Fruit fly (Drosophila melanogaster) whole organism, embryonic: Measurements from ENCODE around the gene SCCRO4.

Experiments used
- CG10366 ChIP-seq: fragments of 200-800 bp; sonication (Bioruptor generic); IDR thresholded peaks from 2 replicates; pipeline ENCODE4 v1.3.6; 2022; ENCODE audit warnings: missing biosample characterization, missing genetic modification characterization
- CG10431 ChIP-seq: fragments of 200-800 bp; sonication (Bioruptor generic); optimal IDR thresholded peaks from 3 replicates; lab custom pipeline; 2018; ENCODE audit warnings: missing biosample characterization, mild to moderate bottlenecking, missing genetic modification characterization
- CG11085 ChIP-seq: fragments of 200-800 bp; sonication (Bioruptor generic); IDR thresholded peaks from 2 replicates; pipeline ENCODE4 v1.3.6; 2022; ENCODE audit warnings: missing biosample characterization, missing genetic modification characterization
- CG11093 ChIP-seq: fragments of 200-800 bp; sonication (Bioruptor generic); IDR thresholded peaks from 3 replicates; pipeline ENCODE4 v1.3.6; 2022; ENCODE audit warnings: missing biosample characterization, missing genetic modification characterization
- CG11456 ChIP-seq: fragments of 200-800 bp; sonication (Bioruptor generic); IDR thresholded peaks from 3 replicates; pipeline ENCODE4 v1.3.6; 2022; ENCODE audit warnings: missing biosample characterization, missing genetic modification characterization
- CG12071 ChIP-seq: fragments of 200-800 bp; sonication (Bioruptor generic); optimal IDR thresholded peaks from 3 replicates; lab custom pipeline; 2018; ENCODE audit warnings: missing biosample characterization, mild to moderate bottlenecking, missing genetic modification characterization
- CG12104 ChIP-seq: fragments of 200-800 bp; sonication (Bioruptor generic); optimal IDR thresholded peaks from 3 replicates; lab custom pipeline; 2016; ENCODE audit warnings: missing biosample characterization, missing genetic modification characterization
- CG12236 ChIP-seq: fragments of 200-800 bp; sonication (Bioruptor generic); optimal IDR thresholded peaks from 2 replicates; lab custom pipeline; 2016; ENCODE audit warnings: missing biosample characterization, missing genetic modification characterization
- CG12744 ChIP-seq: fragments of 200-800 bp; sonication (Bioruptor generic); optimal IDR thresholded peaks from 2 replicates; lab custom pipeline; 2016; ENCODE audit warnings: missing biosample characterization, missing genetic modification characterization
- CG13296 ChIP-seq: fragments of 200-800 bp; sonication (Bioruptor generic); optimal IDR thresholded peaks from 3 replicates; lab custom pipeline; 2018; ENCODE audit warnings: missing biosample characterization, mild to moderate bottlenecking, missing genetic modification characterization
- CG14710 ChIP-seq: fragments of 200-800 bp; sonication (Bioruptor generic); optimal IDR thresholded peaks from 3 replicates; lab custom pipeline; 2019; ENCODE audit warnings: missing biosample characterization, mild to moderate bottlenecking, missing genetic modification characterization, moderate library complexity
- CG15514 ChIP-seq: fragments of 200-800 bp; sonication (Bioruptor generic); optimal IDR thresholded peaks from 3 replicates; lab custom pipeline; 2017; ENCODE audit warnings: missing biosample characterization, missing genetic modification characterization, mild to moderate bottlenecking, moderate library complexity, missing genetic modification reagents
- CG17385 ChIP-seq: fragments of 200-800 bp; sonication (Bioruptor generic); optimal IDR thresholded peaks from 3 replicates; lab custom pipeline; 2018; ENCODE audit warnings: missing biosample characterization, mild to moderate bottlenecking, missing genetic modification characterization
- CG18764 ChIP-seq: fragments of 200-800 bp; sonication (Bioruptor generic); optimal IDR thresholded peaks from 3 replicates; lab custom pipeline; 2016; ENCODE audit warnings: missing biosample characterization, missing genetic modification characterization
- CG2116 ChIP-seq: fragments of 200-800 bp; sonication (Bioruptor generic); optimal IDR thresholded peaks from 3 replicates; lab custom pipeline; 2018; ENCODE audit warnings: missing biosample characterization, mild to moderate bottlenecking, missing genetic modification characterization
- CG3065 ChIP-seq: fragments of 200-800 bp; sonication (Bioruptor generic); optimal IDR thresholded peaks from 2 replicates; lab custom pipeline; 2016; ENCODE audit warnings: missing biosample characterization, missing genetic modification characterization
- CG4730 ChIP-seq: fragments of 200-800 bp; sonication (Bioruptor generic); IDR thresholded peaks from 2 replicates; pipeline ENCODE4 v1.3.6; 2022; ENCODE audit warnings: missing biosample characterization, missing genetic modification characterization
- CG4820 ChIP-seq: fragments of 200-800 bp; sonication (Bioruptor generic); optimal IDR thresholded peaks from 3 replicates; lab custom pipeline; 2016; ENCODE audit warnings: missing biosample characterization, missing genetic modification characterization
- CG4854 ChIP-seq: fragments of 200-800 bp; sonication (Bioruptor generic); optimal IDR thresholded peaks from 2 replicates; lab custom pipeline; 2016; ENCODE audit warnings: missing biosample characterization, missing genetic modification characterization, inconsistent platforms
- CG7928 ChIP-seq: fragments of 200-800 bp; sonication (Bioruptor generic); optimal IDR thresholded peaks from 2 replicates; lab custom pipeline; 2017; ENCODE audit warnings: missing biosample characterization, mild to moderate bottlenecking, missing genetic modification characterization
- CG8765 ChIP-seq: fragments of 200-800 bp; sonication (Bioruptor generic); IDR thresholded peaks from 2 replicates; pipeline ENCODE4 v1.3.6; 2022; ENCODE audit warnings: missing biosample characterization, missing genetic modification characterization
- CG9797 ChIP-seq: fragments of 200-800 bp; sonication (Bioruptor generic); optimal IDR thresholded peaks from 3 replicates; lab custom pipeline; 2018; ENCODE audit warnings: missing biosample characterization, mild to moderate bottlenecking, missing genetic modification characterization
- Dref ChIP-seq: fragments of 200-800 bp; sonication (Bioruptor generic); IDR thresholded peaks from 2 replicates; pipeline ENCODE4 v1.3.6; 2022; ENCODE audit warnings: missing biosample characterization, missing genetic modification characterization
- E2f1 ChIP-seq: fragments of 200-800 bp; sonication (Bioruptor generic); IDR thresholded peaks from 2 replicates; pipeline ENCODE4 v1.3.6; 2022; ENCODE audit warnings: missing biosample characterization, missing genetic modification characterization
- Eip74EF ChIP-seq, 2 experiments: fragments of 200-800 bp in 1 of 2; fragments of >200 bp in 1 of 2; sonication (Bioruptor generic) in 1 of 2; optimal IDR thresholded peaks; 2 replicates each; lab custom pipeline; 2017 to 2019; ENCODE audit warnings: missing biosample characterization in 2 of 2, missing genetic modification characterization in 2 of 2, mild to moderate bottlenecking in 1 of 2, moderate library complexity in 1 of 2
- Fer1 ChIP-seq: fragments of 200-800 bp; sonication (Bioruptor generic); optimal IDR thresholded peaks from 2 replicates; lab custom pipeline; 2017; ENCODE audit warnings: missing biosample characterization, mild to moderate bottlenecking, missing genetic modification characterization
- HLH54F ChIP-seq: fragments of 200-800 bp; sonication (Bioruptor generic); optimal IDR thresholded peaks from 3 replicates; lab custom pipeline; 2016; ENCODE audit warnings: missing biosample characterization, missing genetic modification characterization
- HmgZ ChIP-seq: fragments of 200-800 bp; sonication (Bioruptor generic); optimal IDR thresholded peaks from 2 replicates; lab custom pipeline; 2018; ENCODE audit warnings: missing biosample characterization, mild to moderate bottlenecking, missing genetic modification characterization
- Hr78 ChIP-seq, 2 experiments: fragments of 200-800 bp in 1 of 2; fragments of >200 bp in 1 of 2; sonication (Bioruptor generic) in 1 of 2; optimal IDR thresholded peaks; 2 replicates each; lab custom pipeline; 2017 to 2019; ENCODE audit warnings: missing biosample characterization in 2 of 2, missing genetic modification characterization in 2 of 2, mild to moderate bottlenecking in 1 of 2, moderate library complexity in 1 of 2
- Hsf ChIP-seq: fragments of 200-800 bp; sonication (Bioruptor generic); optimal IDR thresholded peaks from 3 replicates; lab custom pipeline; 2016; ENCODE audit warnings: missing biosample characterization, missing genetic modification characterization
- Lim3 ChIP-seq: fragments of 200-800 bp; sonication (Bioruptor generic); IDR thresholded peaks from 2 replicates; pipeline ENCODE4 v1.3.6; 2022; ENCODE audit warnings: missing biosample characterization, missing genetic modification characterization
- Pdp1 ChIP-seq, 2 experiments: fragments of 200-800 bp; sonication (Bioruptor generic); optimal IDR thresholded peaks; 3 replicates each; lab custom pipeline; 2016; ENCODE audit warnings: missing biosample characterization in 2 of 2, missing genetic modification characterization in 2 of 2, mild to moderate bottlenecking in 1 of 2, moderate library complexity in 1 of 2
- Poxn ChIP-seq: fragments of 200-800 bp; sonication (Bioruptor generic); IDR thresholded peaks from 2 replicates; pipeline ENCODE4 v1.3.6; 2022; ENCODE audit warnings: missing biosample characterization, missing genetic modification characterization
- Ptx1 ChIP-seq: fragments of 200-800 bp; sonication (Bioruptor generic); IDR thresholded peaks from 2 replicates; pipeline ENCODE4 v1.3.6; 2022; ENCODE audit warnings: missing biosample characterization, missing genetic modification characterization
- btn ChIP-seq: fragments of 200-800 bp; sonication (Bioruptor generic); optimal IDR thresholded peaks from 2 replicates; lab custom pipeline; 2016; ENCODE audit warnings: missing biosample characterization, missing genetic modification characterization
- cad ChIP-seq: fragments of >200 bp; optimal IDR thresholded peaks from 2 replicates; lab custom pipeline; 2017; ENCODE audit warnings: missing biosample characterization, missing genetic modification characterization
- gem ChIP-seq: fragments of 200-800 bp; sonication (Bioruptor generic); optimal IDR thresholded peaks from 2 replicates; lab custom pipeline; 2019; ENCODE audit warnings: missing biosample characterization, mild to moderate bottlenecking, missing genetic modification characterization, moderate library complexity
- lbe ChIP-seq: fragments of 200-800 bp; sonication (Bioruptor generic); optimal IDR thresholded peaks from 2 replicates; lab custom pipeline; 2016; ENCODE audit warnings: missing biosample characterization, mild to moderate bottlenecking, missing genetic modification characterization
- nau ChIP-seq: fragments of 200-800 bp; sonication (Bioruptor generic); optimal IDR thresholded peaks from 3 replicates; lab custom pipeline; 2017; ENCODE audit warnings: missing biosample characterization, mild to moderate bottlenecking, missing genetic modification characterization, missing genetic modification reagents
- pnt ChIP-seq: fragments of 200-800 bp; sonication (Bioruptor generic); optimal IDR thresholded peaks from 3 replicates; lab custom pipeline; 2016; ENCODE audit warnings: missing biosample characterization, missing genetic modification characterization
- prd ChIP-seq, 3 experiments: fragments of >200 bp in 2 of 3; fragments of 200-800 bp in 1 of 3; sonication (Bioruptor generic) in 1 of 3; optimal IDR thresholded peaks in 2 of 3; IDR thresholded peaks in 1 of 3; 2 replicates in 2 of 3; 3 replicates in 1 of 3; pipeline versions ENCODE4 v1.3.6 to Lab custom; 2017 to 2022; ENCODE audit warnings: missing biosample characterization in 1 of 3, missing genetic modification characterization in 1 of 3
- ro ChIP-seq: fragments of 200-800 bp; sonication (Bioruptor generic); IDR thresholded peaks from 2 replicates; pipeline ENCODE4 v1.3.6; 2022; ENCODE audit warnings: missing biosample characterization, missing genetic modification characterization
- row ChIP-seq: fragments of 200-800 bp; sonication (Bioruptor generic); IDR thresholded peaks from 3 replicates; pipeline ENCODE4 v1.3.6; 2022; ENCODE audit warnings: missing biosample characterization, missing genetic modification characterization
- sens-2 ChIP-seq: fragments of 200-800 bp; sonication (Bioruptor generic); IDR thresholded peaks from 2 replicates; pipeline ENCODE4 v1.3.6; 2022; ENCODE audit warnings: missing biosample characterization, missing genetic modification characterization
- slbo ChIP-seq: fragments of 200-800 bp; sonication (Bioruptor generic); IDR thresholded peaks from 2 replicates; pipeline ENCODE4 v1.3.6; 2022; ENCODE audit warnings: missing biosample characterization, missing genetic modification characterization
- slou ChIP-seq: fragments of 200-800 bp; sonication (Bioruptor generic); optimal IDR thresholded peaks from 3 replicates; lab custom pipeline; 2016; ENCODE audit warnings: missing biosample characterization, missing genetic modification characterization
- ssp ChIP-seq: fragments of 200-800 bp; sonication (Bioruptor generic); IDR thresholded peaks from 2 replicates; pipeline ENCODE4 v1.3.6; 2022; ENCODE audit warnings: missing biosample characterization, missing genetic modification characterization
- tin ChIP-seq: fragments of 200-800 bp; sonication (Bioruptor generic); optimal IDR thresholded peaks from 3 replicates; lab custom pipeline; 2016; ENCODE audit warnings: missing biosample characterization, missing genetic modification characterization

SCCRO4 gene

dm6 chr3L:20309758-20310733 lies 10.8 kb downstream of the SCCRO4 start (continued):
- TF ChIP-seq CG4730 (no peak), lbe (GFP tag; lab: Kevin White, UChicago) (peak; percentile 1), CG12744 (GFP tag; lab: Kevin White, UChicago) (no peak), CG10431 (GFP tag; lab: Kevin White, UChicago) (no peak), CG11456 (GFP tag; lab: Robert Waterston, UW) (peak; percentile 72; the same call in 2 of the 3 replicates), Lim3 (GFP tag; lab: Robert Waterston, UW) (no peak), CG4854 (GFP tag; lab: Kevin White, UChicago) (peak; percentile 38), slbo (GFP tag; lab: Robert Waterston, UW) (peak; percentile 58), tin (peak; percentile 52), CG18764 (peak; percentile 20), CG12104 (GFP tag; lab: Kevin White, UChicago) (no peak), ssp (peak; percentile 43), CG11085 (GFP tag; lab: Robert Waterston, UW) (no peak), Pdp1 (GFP tag; optimal IDR thresholded peaks at IDR 0.05; lab: Kevin White, UChicago) (peak; percentile 53 to 55), Hsf (peak; percentile 47), CG4820 (GFP tag; lab: Kevin White, UChicago) (no peak), CG15514 (GFP tag; lab: Kevin White, UChicago) (peak; percentile 88), CG2116 (peak; percentile 58), btn (no peak), prd (optimal IDR thresholded peaks at IDR 0.05; lab: Kevin White, UChicago) (no peak), prd (GFP tag; IDR thresholded peaks at IDR 0.05; lab: Robert Waterston, UW) (peak; percentile 16; the same call in 1 of the 3 replicates), CG17385 (no peak), CG11093 (no peak), nau (GFP tag; lab: Kevin White, UChicago) (no peak), slou (no peak), sens-2 (no peak), Eip74EF (GFP tag; optimal IDR thresholded peaks at IDR 0.05; lab: Kevin White, UChicago) (no peak), Fer1 (GFP tag; lab: Kevin White, UChicago) (peak; percentile 20), CG8765 (GFP tag; lab: Robert Waterston, UW) (no peak; the same call in 1 of the 2 replicates), row (GFP tag; lab: Robert Waterston, UW) (peak; percentile 49; the same call in 2 of the 3 replicates), Ptx1 (GFP tag; lab: Robert Waterston, UW) (peak; percentile 22; the same call in 1 of the 2 replicates), CG9797 (GFP tag; lab: Kevin White, UChicago) (peak; percentile 98), Dref (GFP tag; lab: Robert Waterston, UW) (peak; percentile 52), CG10366 (GFP tag; lab: Robert Waterston, UW) (no peak), CG12236 (GFP tag; lab: Kevin White, UChicago) (peak; percentile 12), gem (tag; lab: Kevin White, UChicago) (no peak), Poxn (GFP tag; lab: Robert Waterston, UW) (no peak), cad (GFP tag; lab: Kevin White, UChicago) (no peak), ro (GFP tag; lab: Robert Waterston, UW) (no peak), CG14710 (tag; lab: Kevin White, UChicago) (peak; percentile 80), CG13296 (GFP tag; lab: Kevin White, UChicago) (no peak), HLH54F (peak; percentile 65), Hr78 (GFP tag; optimal IDR thresholded peaks at IDR 0.05; lab: Kevin White, UChicago) (no peak), CG12071 (GFP tag; lab: Kevin White, UChicago) (no peak), pnt (GFP tag; lab: Kevin White, UChicago) (no peak), E2f1 (GFP tag; lab: Robert Waterston, UW) (peak; percentile 56), CG7928 (no peak), HmgZ (tag; lab: Kevin White, UChicago) (peak; percentile 87), CG3065 (no peak)
